Worm (Caenorhabditis elegans) whole organism, early embryonic: ENCODE data around the gene C50E3.9.

ENCODE experiments used
- F13C5.2 ChIP-seq: sonication (generic microtip); optimal IDR thresholded peaks from 2 replicates; lab custom pipeline; 2017; ENCODE audit warnings: mild to moderate bottlenecking, missing genetic modification characterization, inconsistent platforms, missing compliant biosample characterization
- ceh-13 ChIP-seq: fragments of 200-800 bp; sonication (Bioruptor generic); optimal IDR thresholded peaks from 2 replicates; lab custom pipeline; 2018; ENCODE audit warnings: mild to moderate bottlenecking, missing genetic modification characterization, missing compliant biosample characterization
- ets-7 ChIP-seq: sonication (generic microtip); optimal IDR thresholded peaks from 2 replicates; lab custom pipeline; 2016; ENCODE audit warnings: missing genotype, missing genetic modification characterization, missing compliant biosample characterization
- flt-1 ChIP-seq: fragments of 200-800 bp; sonication (Bioruptor generic); IDR thresholded peaks from 2 replicates; pipeline ENCODE4 v1.3.6; 2022; ENCODE audit warnings: missing genetic modification characterization, missing compliant biosample characterization
- tbx-11 ChIP-seq: fragments of 200-800 bp; sonication (Bioruptor generic); IDR thresholded peaks from 2 replicates; pipeline ENCODE4 v1.3.6; 2022; ENCODE audit warnings: missing genetic modification characterization, missing compliant biosample characterization

- no peak for TF ChIP-seq tbx-11
- TF ChIP-seq F13C5.2: no peak
- TF ChIP-seq flt-1 (GFP tag; lab: Robert Waterston, UW): no peak
- TF ChIP-seq ceh-13: no peak
- no peak for TF ChIP-seq ets-7
Measured at ce11 chrV:7555875-7556274, 44.2 kb downstream of the C50E3.9 start.
